Worm (Caenorhabditis elegans) whole organism, L2 larva: ENCODE data around the gene Y70G10A.4.

ENCODE experiments used
- elt-3 ChIP-seq: sonication (generic microtip); optimal IDR thresholded peaks from 2 replicates; lab custom pipeline; 2017; ENCODE audit warnings: missing biosample characterization, missing genetic modification characterization
- nhr-12 ChIP-seq: fragments of 150-350 bp; optimal IDR thresholded peaks from 2 replicates; lab custom pipeline; 2014; ENCODE audit warnings: missing biosample characterization, missing genetic modification characterization
- unc-39 ChIP-seq: fragments of 150-350 bp; optimal IDR thresholded peaks from 2 replicates; lab custom pipeline; 2014; ENCODE audit warnings: missing biosample characterization, missing genetic modification characterization
- unc-62 ChIP-seq: fragments of 150-350 bp; optimal IDR thresholded peaks from 2 replicates; lab custom pipeline; 2014; ENCODE audit warnings: missing biosample characterization, missing genetic modification reagents, missing genetic modification characterization

- TF ChIP-seq elt-3 (no peak), unc-39 (tag; lab: Kevin White, UChicago) (no peak), nhr-12 (tag; lab: Kevin White, UChicago) (no peak), unc-62 (GFP tag; lab: Kevin White, UChicago) (no peak)
Observed at ce11 chrIII:10196796-10197195, 25.2 kb upstream of the Y70G10A.4 start.
